Worm (Caenorhabditis elegans): ENCODE data around the gene cutl-1.

The cutl-1 gene

ce11 chrV:13364227-13364626 lies 41.7 kb downstream of the cutl-1 start:
- no peak for TF ChIP-seq nhr-6 (tag; optimal IDR thresholded peaks at IDR 0.05)
- TF ChIP-seq mbf-1 (tag; optimal IDR thresholded peaks at IDR 0.05) = no peak
- TF ChIP-seq sma-9 (GFP tag; optimal IDR thresholded peaks at IDR 0.05) = no peak
- no peak for TF ChIP-seq sma-9 (tag; optimal IDR thresholded peaks at IDR 0.05)
- TF ChIP-seq mab-5 (tag; optimal IDR thresholded peaks at IDR 0.05) = no peak
- no peak for TF ChIP-seq unc-55 (GFP tag; optimal IDR thresholded peaks at IDR 0.05)
- TF ChIP-seq ztf-4 (tag; optimal IDR thresholded peaks at IDR 0.05) = no peak
- TF ChIP-seq lsy-2 (tag; optimal IDR thresholded peaks at IDR 0.05) = no peak
- TF ChIP-seq F13H6.1 (tag; optimal IDR thresholded peaks at IDR 0.05) = no peak
- no peak for TF ChIP-seq mdl-1 (tag; optimal IDR thresholded peaks at IDR 0.05)
- TF ChIP-seq unc-39 (tag; optimal IDR thresholded peaks at IDR 0.05) = no peak
- TF ChIP-seq ceh-16 (tag; optimal IDR thresholded peaks at IDR 0.05) = no peak
- TF ChIP-seq lin-13 (GFP tag; optimal IDR thresholded peaks at IDR 0.05) = no peak
- TF ChIP-seq ztf-11 (tag; optimal IDR thresholded peaks at IDR 0.05) = no peak
- no peak for TF ChIP-seq ceh-82 (tag; optimal IDR thresholded peaks at IDR 0.05)
- no peak for TF ChIP-seq nhr-129 (tag; optimal IDR thresholded peaks at IDR 0.05)
- TF ChIP-seq sem-4 (tag; optimal IDR thresholded peaks at IDR 0.05) = no peak
- no peak for TF ChIP-seq snpc-4 (tag; optimal IDR thresholded peaks at IDR 0.05)
- no peak for TF ChIP-seq crh-2 (tag; optimal IDR thresholded peaks at IDR 0.05)

ce11 chrV:13363415-13363814 lies 42.5 kb downstream of the cutl-1 start, which contains the start of gene srg-46:
TSS of gene srg-46 (plus strand) at chrV:13363715.
- TF ChIP-seq nhr-21 (tag; optimal IDR thresholded peaks at IDR 0.05) (no peak), mdl-1 (tag; optimal IDR thresholded peaks at IDR 0.05) (no peak), nhr-237 (tag; optimal IDR thresholded peaks at IDR 0.05) (no peak), nhr-129 (tag; optimal IDR thresholded peaks at IDR 0.05) (no peak), aly-2 (tag; optimal IDR thresholded peaks at IDR 0.05) (no peak), ceh-16 (tag; optimal IDR thresholded peaks at IDR 0.05) (no peak), R02D3.7 (tag; optimal IDR thresholded peaks at IDR 0.05) (no peak), zag-1 (tag; optimal IDR thresholded peaks at IDR 0.05) (no peak), sem-4 (tag; optimal IDR thresholded peaks at IDR 0.05) (no peak), nhr-11 (tag; optimal IDR thresholded peaks at IDR 0.05) (no peak), blmp-1 (tag; optimal IDR thresholded peaks at IDR 0.05; ENCODE audit: insufficient read depth) (no peak), nhr-77 (tag; optimal IDR thresholded peaks at IDR 0.05) (no peak), ztf-1 (GFP tag; conservative IDR thresholded peaks at IDR 0.05) (no peak), mbf-1 (tag; optimal IDR thresholded peaks at IDR 0.05) (no peak), Y55F3AM.14 (GFP tag; optimal IDR thresholded peaks at IDR 0.05) (no peak), lsy-2 (tag; optimal IDR thresholded peaks at IDR 0.05) (no peak), ama-1 (optimal IDR thresholded peaks at IDR 0.05) (no peak)

- no peak for TF ChIP-seq egl-27 (tag; optimal IDR thresholded peaks at IDR 0.05)
- no peak for TF ChIP-seq nhr-6 (tag; optimal IDR thresholded peaks at IDR 0.05)
- TF ChIP-seq R02D3.7 (tag; optimal IDR thresholded peaks at IDR 0.05) = no peak
- no peak for TF ChIP-seq elt-3 (tag; optimal IDR thresholded peaks at IDR 0.05)
- TF ChIP-seq nhr-129 (tag; optimal IDR thresholded peaks at IDR 0.05) = no peak
- no peak for TF ChIP-seq sem-4 (tag; optimal IDR thresholded peaks at IDR 0.05)
- no peak for TF ChIP-seq nhr-12 (tag; optimal IDR thresholded peaks at IDR 0.05)
- no peak for TF ChIP-seq elt-1 (tag; optimal IDR thresholded peaks at IDR 0.05)
- no peak for TF ChIP-seq ztf-4 (tag; optimal IDR thresholded peaks at IDR 0.05)
- no peak for TF ChIP-seq ztf-1 (GFP tag; conservative IDR thresholded peaks at IDR 0.05)
- TF ChIP-seq mbf-1 (tag; optimal IDR thresholded peaks at IDR 0.05) = no peak
- no peak for TF ChIP-seq fos-1 (tag; optimal IDR thresholded peaks at IDR 0.05)
- TF ChIP-seq C34F6.9 (tag; optimal IDR thresholded peaks at IDR 0.05) = no peak
- TF ChIP-seq skn-1 (tag; optimal IDR thresholded peaks at IDR 0.05) = no peak
- no peak for TF ChIP-seq crh-2 (tag; optimal IDR thresholded peaks at IDR 0.05)
- no peak for TF ChIP-seq nhr-25 (tag; optimal IDR thresholded peaks at IDR 0.05)
Measured at ce11 chrV:13360254-13360653, 45.7 kb downstream of the cutl-1 start, which contains the start of gene F32H5.4. TSS of gene F32H5.4 (plus strand) at chrV:13360554.

- peak; percentile 30 for TF ChIP-seq ama-1 (optimal IDR thresholded peaks at IDR 0.05)
- TF ChIP-seq Y55F3AM.14 (GFP tag; optimal IDR thresholded peaks at IDR 0.05) = no peak
- peak; percentile 44 for TF ChIP-seq nhr-25 (tag; optimal IDR thresholded peaks at IDR 0.05)
- no peak for TF ChIP-seq nhr-11 (tag; optimal IDR thresholded peaks at IDR 0.05)
- TF ChIP-seq F13H6.1 (tag; optimal IDR thresholded peaks at IDR 0.05) = no peak
- no peak for TF ChIP-seq elt-3 (tag; optimal IDR thresholded peaks at IDR 0.05)
- TF ChIP-seq sma-3 (GFP tag; optimal IDR thresholded peaks at IDR 0.05) = peak; percentile 30
- TF ChIP-seq unc-39 (tag; optimal IDR thresholded peaks at IDR 0.05) = no peak
- no peak for TF ChIP-seq egl-27 (tag; optimal IDR thresholded peaks at IDR 0.05)
- TF ChIP-seq lsy-2 (tag; optimal IDR thresholded peaks at IDR 0.05) = peak in 1 of 2 experiments; percentile 47
- no peak for TF ChIP-seq nhr-6 (tag; optimal IDR thresholded peaks at IDR 0.05)
- no peak for TF ChIP-seq nhr-12 (tag; optimal IDR thresholded peaks at IDR 0.05)
- peak; percentile 23 for TF ChIP-seq sma-9 (GFP tag; optimal IDR thresholded peaks at IDR 0.05)
- no peak for TF ChIP-seq sma-9 (tag; optimal IDR thresholded peaks at IDR 0.05)
- peak; percentile 44 for TF ChIP-seq nhr-21 (tag; optimal IDR thresholded peaks at IDR 0.05)
- no peak for TF ChIP-seq gmeb-1 (tag; optimal IDR thresholded peaks at IDR 0.05)
- TF ChIP-seq blmp-1 (tag; optimal IDR thresholded peaks at IDR 0.05; ENCODE audit: insufficient read depth) = peak; percentile 12
Measured at ce11 chrV:13358823-13359592, 46.9 kb downstream of the cutl-1 start, which contains the start of gene F32H5.3. TSS of gene F32H5.3 (plus strand) at chrV:13359335.

Measured in whole organism, L2 larva.